Worm (Caenorhabditis elegans): Measurements from ENCODE around the gene F39F10.5.

Gene F39F10.5

ce11 chrX:16871355-16871754 is 42.2 kb downstream of the F39F10.5 start:
- no peak for TF ChIP-seq fkh-3 (tag; optimal IDR thresholded peaks at IDR 0.05)
- TF ChIP-seq athp-1 (tag; optimal IDR thresholded peaks at IDR 0.05): no peak
- no peak for TF ChIP-seq madf-10 (tag; optimal IDR thresholded peaks at IDR 0.05)
- TF ChIP-seq unc-62 (GFP tag; optimal IDR thresholded peaks at IDR 0.05): no peak
- TF ChIP-seq ztf-25 (GFP tag; IDR thresholded peaks at IDR 0.05): no peak
- no peak for TF ChIP-seq snpc-3.4 (tag; optimal IDR thresholded peaks at IDR 0.05)
- peak; percentile 23 for TF ChIP-seq lin-40 (tag; optimal IDR thresholded peaks at IDR 0.05)
- no peak for TF ChIP-seq dpl-1 (GFP tag; optimal IDR thresholded peaks at IDR 0.05)
- TF ChIP-seq lir-1 (GFP tag; conservative IDR thresholded peaks at IDR 0.05): no peak
- TF ChIP-seq cebp-2 (GFP tag; IDR thresholded peaks at IDR 0.05): no peak
- no peak for TF ChIP-seq lin-54 (GFP tag; optimal IDR thresholded peaks at IDR 0.05)
- TF ChIP-seq B0019.2 (GFP tag; conservative IDR thresholded peaks at IDR 0.05): no peak
- no peak for TF ChIP-seq ekl-4 (GFP tag; IDR thresholded peaks at IDR 0.05)
- no peak for TF ChIP-seq ceh-40 (GFP tag; IDR thresholded peaks at IDR 0.05)
- no peak for TF ChIP-seq nfyb-1 (GFP tag; IDR thresholded peaks at IDR 0.05)
- peak; percentile 47; the same call in 1 of the 2 replicates for TF ChIP-seq cebp-1 (GFP tag; IDR thresholded peaks at IDR 0.05)
- peak; percentile 76 for TF ChIP-seq cebp-1 (tag; optimal IDR thresholded peaks at IDR 0.05)
- no peak for TF ChIP-seq pbrm-1 (GFP tag; IDR thresholded peaks at IDR 0.05)
- TF ChIP-seq Y79H2A.3 (GFP tag; conservative IDR thresholded peaks at IDR 0.05): no peak
- no peak for TF ChIP-seq bed-1 (GFP tag; IDR thresholded peaks at IDR 0.05)
- no peak for TF ChIP-seq pha-4 (tag; optimal IDR thresholded peaks at IDR 0.05)
- no peak for TF ChIP-seq B0035.1 (tag; optimal IDR thresholded peaks at IDR 0.05)
- no peak for TF ChIP-seq zfh-2 (GFP tag; conservative IDR thresholded peaks at IDR 0.05)
- peak; percentile 28 for TF ChIP-seq somi-1 (GFP tag; optimal IDR thresholded peaks at IDR 0.05)
- TF ChIP-seq hmg-1.2 (GFP tag; IDR thresholded peaks at IDR 0.05): no peak
- TF ChIP-seq nhr-80 (tag; optimal IDR thresholded peaks at IDR 0.05): peak; percentile 64
- no peak for TF ChIP-seq hrde-1 (tag; optimal IDR thresholded peaks at IDR 0.05; ENCODE audit: borderline replicate concordance)
- TF ChIP-seq nhr-179 (tag; optimal IDR thresholded peaks at IDR 0.05): no peak
- TF ChIP-seq him-1 (tag; optimal IDR thresholded peaks at IDR 0.05): no peak
- TF ChIP-seq madf-6 (GFP tag; IDR thresholded peaks at IDR 0.05): no peak
- TF ChIP-seq mxl-1 (tag; optimal IDR thresholded peaks at IDR 0.05): no peak
- no peak for TF ChIP-seq mel-28 (tag; optimal IDR thresholded peaks at IDR 0.05; ENCODE audit: borderline replicate concordance)
- no peak for TF ChIP-seq bed-2 (GFP tag; IDR thresholded peaks at IDR 0.05)
- TF ChIP-seq hsf-1 (GFP tag; IDR thresholded peaks at IDR 0.05): no peak
- no peak for TF ChIP-seq lin-26 (GFP tag; IDR thresholded peaks at IDR 0.05)
- 0 out of 2 replicates have a peak, but pooled peaks have one; percentile 13 for TF ChIP-seq dox-1 (GFP tag; IDR thresholded peaks at IDR 0.05)
- no peak for TF ChIP-seq hlh-12 (tag; optimal IDR thresholded peaks at IDR 0.05)
- TF ChIP-seq aptf-3 (GFP tag; IDR thresholded peaks at IDR 0.05): no peak
- no peak for TF ChIP-seq ccch-3 (GFP tag; optimal IDR thresholded peaks at IDR 0.05)
- TF ChIP-seq snpc-1.3 (tag; optimal IDR thresholded peaks at IDR 0.05; ENCODE audit: insufficient read depth): no peak
- no peak for TF ChIP-seq efl-1 (GFP tag; optimal IDR thresholded peaks at IDR 0.05)
- no peak for TF ChIP-seq repo-1 (tag; optimal IDR thresholded peaks at IDR 0.05)
- TF ChIP-seq F39B2.1 (GFP tag; IDR thresholded peaks at IDR 0.05): no peak
